Worm (Caenorhabditis elegans) whole organism, L4 larva: ENCODE results near the gene T24D5.1.

ENCODE experiments used
- D1046.2 ChIP-seq: fragments of 200-800 bp; sonication (Bioruptor generic); IDR thresholded peaks from 2 replicates; pipeline ENCODE4 v1.3.6; 2022; ENCODE audit warnings: missing genetic modification characterization, missing compliant biosample characterization
- F49E8.2 ChIP-seq: sonication (generic microtip); optimal IDR thresholded peaks from 2 replicates; lab custom pipeline; 2016; ENCODE audit warnings: missing compliant biosample characterization, mild to moderate bottlenecking, missing genetic modification characterization, borderline replicate concordance
- Y105C5A.15 ChIP-seq: fragments of 200-800 bp; sonication (Bioruptor generic); IDR thresholded peaks from 2 replicates; pipeline ENCODE4 v1.3.6; 2022; ENCODE audit warnings: missing genetic modification characterization, missing compliant biosample characterization
- Y5F2A.4 ChIP-seq: fragments of 200-800 bp; sonication (Bioruptor generic); optimal IDR thresholded peaks from 2 replicates; lab custom pipeline; 2018; ENCODE audit warnings: mild to moderate bottlenecking, missing genetic modification characterization, missing compliant biosample characterization
- ZK337.2 ChIP-seq: fragments of 200-800 bp; sonication (Bioruptor generic); IDR thresholded peaks from 2 replicates; pipeline ENCODE4 v1.3.6; 2022; ENCODE audit warnings: missing genetic modification reagents, missing genetic modification characterization, missing compliant biosample characterization
- aha-1 ChIP-seq: fragments of 150-350 bp; peaks from one replicate; lab custom pipeline; 2014; ENCODE audit warnings: missing biosample characterization, missing genetic modification characterization
- ceh-28 ChIP-seq: fragments of 150-350 bp; optimal IDR thresholded peaks from 2 replicates; lab custom pipeline; 2014; ENCODE audit warnings: missing biosample characterization, missing genetic modification reagents, missing genetic modification characterization
- ces-1 ChIP-seq: fragments of 150-350 bp; sonication (generic microtip); optimal IDR thresholded peaks from 4 replicates; lab custom pipeline; 2014; ENCODE audit warnings: missing biosample characterization, missing genetic modification reagents, missing genetic modification characterization
- daf-16 ChIP-seq, 3 experiments: sonication (generic microtip); optimal IDR thresholded peaks; 2 replicates each; lab custom pipeline; 2016 to 2017; ENCODE audit warnings: missing genetic modification characterization in 3 of 3, missing genetic modification reagents in 3 of 3, mild to moderate bottlenecking in 2 of 3, missing compliant biosample characterization in 2 of 3, missing biosample characterization in 1 of 3, moderate library complexity in 1 of 3
- dmd-6 ChIP-seq: fragments of 200-800 bp; sonication (Bioruptor generic); IDR thresholded peaks from 2 replicates; pipeline ENCODE4 v1.3.6; 2022; ENCODE audit warnings: missing genetic modification reagents, missing genetic modification characterization, missing compliant biosample characterization
- dve-1 ChIP-seq: sonication (generic microtip); optimal IDR thresholded peaks from 2 replicates; lab custom pipeline; 2017; ENCODE audit warnings: antibody characterized with exemption, mild to moderate bottlenecking, missing genetic modification characterization, missing compliant biosample characterization; ENCODE audit not compliant: insufficient read depth
- fos-1 ChIP-seq: fragments of 150-350 bp; optimal IDR thresholded peaks from 2 replicates; lab custom pipeline; 2014; ENCODE audit warnings: missing biosample characterization, missing genetic modification characterization
- hlh-30 ChIP-seq: sonication (generic microtip); optimal IDR thresholded peaks from 2 replicates; lab custom pipeline; 2017; ENCODE audit warnings: antibody characterized with exemption, mild to moderate bottlenecking, missing genetic modification characterization, missing compliant biosample characterization; ENCODE audit not compliant: insufficient read depth
- lin-1 ChIP-seq: fragments of 200-800 bp; sonication (Bioruptor generic); IDR thresholded peaks from 2 replicates; pipeline ENCODE4 v1.3.6; 2022; ENCODE audit warnings: missing genetic modification reagents, missing genetic modification characterization, missing compliant biosample characterization
- lin-29 ChIP-seq: fragments of 200-800 bp; sonication (Bioruptor generic); IDR thresholded peaks from 2 replicates; pipeline ENCODE4 v1.3.6; 2022; ENCODE audit warnings: missing genetic modification reagents, missing genetic modification characterization, missing compliant biosample characterization
- lin-39 ChIP-seq: fragments of 150-350 bp; optimal IDR thresholded peaks from 2 replicates; lab custom pipeline; 2014; ENCODE audit warnings: missing biosample characterization, missing genetic modification reagents, missing genetic modification characterization
- lsy-2 ChIP-seq, 2 experiments: fragments of 150-350 bp in 1 of 2; sonication (generic microtip) in 1 of 2; optimal IDR thresholded peaks; 2 replicates each; lab custom pipeline; 2014 to 2017; ENCODE audit warnings: missing biosample characterization in 2 of 2, missing genetic modification characterization in 2 of 2
- mep-1 ChIP-seq: fragments of 150-350 bp; sonication (generic microtip); optimal IDR thresholded peaks from 3 replicates; lab custom pipeline; 2014; ENCODE audit warnings: missing biosample characterization, missing genetic modification characterization
- mxl-2 ChIP-seq: fragments of 200-800 bp; sonication (Bioruptor generic); conservative IDR thresholded peaks from 2 replicates; pipeline ENCODE4 v1.3.6; 2022; ENCODE audit warnings: missing genetic modification reagents, missing genetic modification characterization, missing compliant biosample characterization
- mxl-3 ChIP-seq: fragments of 200-800 bp; sonication (Bioruptor generic); optimal IDR thresholded peaks from 2 replicates; lab custom pipeline; 2018; ENCODE audit warnings: mild to moderate bottlenecking, missing genetic modification characterization, missing compliant biosample characterization
- nhr-10 ChIP-seq: fragments of 150-350 bp; optimal IDR thresholded peaks from 2 replicates; lab custom pipeline; 2014; ENCODE audit warnings: missing biosample characterization, missing genetic modification characterization
- nhr-237 ChIP-seq: sonication (generic microtip); optimal IDR thresholded peaks from 2 replicates; lab custom pipeline; 2017; ENCODE audit warnings: missing biosample characterization, missing genetic modification characterization
- nhr-28 ChIP-seq: fragments of 150-350 bp; optimal IDR thresholded peaks from 2 replicates; lab custom pipeline; 2014; ENCODE audit warnings: missing biosample characterization, missing genetic modification characterization
- nhr-76 ChIP-seq: fragments of 150-350 bp; optimal IDR thresholded peaks from 2 replicates; lab custom pipeline; 2014; ENCODE audit warnings: missing biosample characterization, missing genetic modification characterization
- nhr-77 ChIP-seq: fragments of 150-350 bp; optimal IDR thresholded peaks from 2 replicates; lab custom pipeline; 2014; ENCODE audit warnings: missing biosample characterization, missing genetic modification characterization
- php-3 ChIP-seq: fragments of 200-800 bp; sonication (Bioruptor generic); IDR thresholded peaks from 2 replicates; pipeline ENCODE4 v1.3.6; 2022; ENCODE audit warnings: missing genetic modification reagents, missing genetic modification characterization, missing compliant biosample characterization
- pqm-1 ChIP-seq: sonication (generic microtip); optimal IDR thresholded peaks from 2 replicates; lab custom pipeline; 2017; ENCODE audit warnings: missing biosample characterization, missing genetic modification characterization
- rbr-2 ChIP-seq: sonication (generic microtip); optimal IDR thresholded peaks from 2 replicates; lab custom pipeline; 2016; ENCODE audit warnings: missing genotype, missing genetic modification characterization, missing compliant biosample characterization
- skn-1 ChIP-seq: fragments of 150-350 bp; optimal IDR thresholded peaks from 2 replicates; lab custom pipeline; 2014; ENCODE audit warnings: missing biosample characterization, missing genetic modification characterization
- unc-130 ChIP-seq: sonication (generic microtip); optimal IDR thresholded peaks from 2 replicates; lab custom pipeline; 2016; ENCODE audit warnings: missing genetic modification reagents, missing genetic modification characterization, missing compliant biosample characterization
- unc-62 ChIP-seq, 3 experiments: fragments of 150-350 bp in 1 of 3; sonication (generic microtip); optimal IDR thresholded peaks in 2 of 3; peaks in 1 of 3; 1 replicate in 1 of 3; 2 replicates in 2 of 3; lab custom pipeline; 2014 to 2017; ENCODE audit warnings: missing biosample characterization in 3 of 3, missing genetic modification characterization in 3 of 3, missing genetic modification reagents in 3 of 3, missing genotype in 1 of 3
- zag-1 ChIP-seq: fragments of 150-350 bp; optimal IDR thresholded peaks from 2 replicates; lab custom pipeline; 2014; ENCODE audit warnings: missing biosample characterization, missing genetic modification characterization

Gene T24D5.1

DNA sequence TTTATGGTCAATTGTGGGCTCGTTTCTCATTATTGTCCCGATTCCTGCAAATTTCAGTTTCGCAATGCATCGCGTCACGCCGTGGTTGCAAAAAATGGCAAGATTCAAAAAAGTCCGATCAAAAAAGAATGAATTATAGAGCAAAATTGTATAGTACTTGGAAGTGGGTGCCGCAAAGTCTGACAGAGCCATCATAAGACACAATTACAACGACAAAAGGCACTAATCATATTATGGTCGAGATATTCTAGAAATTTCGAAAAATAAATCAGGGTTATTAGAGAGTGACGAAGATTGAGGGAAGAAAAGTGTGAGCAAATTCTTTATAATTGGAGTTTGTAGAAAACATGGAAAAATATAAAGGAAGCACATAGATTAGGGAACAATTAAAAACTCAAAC is 20.6 kb downstream of the T24D5.1 start:
- TF ChIP-seq lin-39 (no peak), aha-1 (tag; lab: Kevin White, UChicago) (peak; percentile 11)

DNA sequence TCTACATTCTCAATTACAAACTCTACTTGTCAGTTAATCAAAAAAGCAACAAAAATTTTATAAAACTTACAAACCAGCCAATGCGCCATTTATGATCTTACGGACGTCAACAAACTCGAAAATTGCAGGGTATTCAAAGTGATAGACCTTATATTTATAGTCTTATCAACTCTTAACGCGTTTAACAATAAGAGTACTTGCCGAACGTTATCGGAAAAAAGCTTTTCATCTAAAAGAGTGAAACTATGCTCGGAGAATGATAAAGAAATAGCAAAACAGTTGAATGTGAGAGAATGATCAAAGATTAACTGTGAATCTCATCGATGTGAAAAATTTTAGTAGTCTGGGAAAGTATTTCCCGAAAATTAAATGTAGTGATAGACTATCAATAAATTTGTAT is 21.4 kb downstream of the T24D5.1 start:
- no peak for TF ChIP-seq daf-16 (GFP tag; optimal IDR thresholded peaks at IDR 0.05; lab: Kevin White, UChicago)
- TF ChIP-seq daf-16 (tag; optimal IDR thresholded peaks at IDR 0.05; lab: Kevin White, UChicago), result peak; percentile 92
- peak; percentile 35 for TF ChIP-seq nhr-28 (tag; lab: Kevin White, UChicago)
- TF ChIP-seq Y5F2A.4 (GFP tag; lab: Kevin White, UChicago), result no peak
- TF ChIP-seq pqm-1 (tag; lab: Kevin White, UChicago), result peak; percentile 68
- 0 out of 2 replicates have a peak, but pooled peaks have one; percentile 29 for TF ChIP-seq php-3 (GFP tag; lab: Robert Waterston, UW)
- no peak for TF ChIP-seq fos-1
- no peak for TF ChIP-seq lsy-2 (tag; optimal IDR thresholded peaks at IDR 0.05; lab: Kevin White, UChicago)
- no peak for TF ChIP-seq rbr-2 (tag; lab: Kevin White, UChicago)
- no peak for TF ChIP-seq zag-1 (tag; lab: Kevin White, UChicago)
- TF ChIP-seq aha-1 (tag; lab: Kevin White, UChicago), result no peak
- no peak for TF ChIP-seq mep-1 (tag; lab: Kevin White, UChicago)
- no peak for TF ChIP-seq mxl-3 (GFP tag; lab: Kevin White, UChicago)
- TF ChIP-seq dmd-6 (GFP tag; lab: Robert Waterston, UW), result peak; percentile 61; the same call in 1 of the 2 replicates
- TF ChIP-seq skn-1 (tag; lab: Kevin White, UChicago), result no peak
- no peak for TF ChIP-seq ces-1 (GFP tag; lab: Kevin White, UChicago)
- TF ChIP-seq nhr-237, result no peak
- no peak for TF ChIP-seq D1046.2
- no peak for TF ChIP-seq unc-130
- TF ChIP-seq nhr-76 (tag; lab: Kevin White, UChicago), result no peak
- TF ChIP-seq dve-1, result peak; percentile 41
- TF ChIP-seq mxl-2 (GFP tag; lab: Robert Waterston, UW), result no peak
- TF ChIP-seq hlh-30 (tag; lab: Kevin White, UChicago), result no peak
- TF ChIP-seq lin-1 (GFP tag; lab: Robert Waterston, UW), result no peak

DNA sequence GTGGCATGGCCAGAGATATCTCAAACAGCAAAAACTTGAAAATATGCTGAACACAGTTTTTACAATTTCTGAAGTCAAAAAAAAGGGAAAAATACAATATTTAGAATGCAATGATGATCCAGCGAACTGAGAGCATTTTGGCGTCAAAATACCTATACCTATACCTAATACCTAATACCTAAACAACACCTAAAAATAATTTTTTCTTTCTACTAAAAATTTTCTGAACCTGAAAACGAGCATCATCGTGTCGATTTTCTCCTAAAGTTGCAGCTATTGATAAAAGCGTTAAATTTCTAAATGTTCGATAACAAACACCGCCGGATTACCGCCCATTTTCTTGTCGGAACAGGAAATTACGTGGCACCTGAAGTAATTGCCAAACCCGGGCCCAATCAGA is 22.3 kb downstream of the T24D5.1 start, which contains the start of gene T24D5.4:
T24D5.4 (plus strand) TSS at position 301 of the 400 bp plus-strand sequence.
- TF ChIP-seq aha-1 (tag; lab: Kevin White, UChicago) (peak; percentile 53), lin-29 (GFP tag; lab: Robert Waterston, UW) (no peak), nhr-77 (no peak)

DNA sequence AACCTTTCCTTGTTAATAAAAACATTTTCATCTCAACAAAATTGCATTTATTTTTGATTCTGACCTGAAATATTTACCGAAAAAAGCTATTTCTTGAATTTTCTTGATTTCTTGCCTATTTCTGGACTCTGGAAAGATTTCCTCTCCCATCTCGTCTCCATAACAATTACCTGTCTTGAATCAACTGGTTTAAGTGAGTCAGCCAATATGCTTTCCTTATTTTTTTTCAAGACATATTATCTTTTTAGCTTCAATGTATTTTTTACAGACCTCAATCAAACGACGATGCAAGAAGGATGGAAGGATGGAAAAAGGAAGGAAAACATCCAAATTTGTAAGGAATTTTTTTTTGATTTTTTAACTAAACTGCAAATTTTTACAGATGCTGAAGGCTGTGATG is 28.0 kb downstream of the T24D5.1 start:
- peak in 1 of 2 experiments; percentile 91 for TF ChIP-seq unc-62 (GFP tag; optimal IDR thresholded peaks at IDR 0.05 in 1 of 2; lab: Kevin White, UChicago)
- TF ChIP-seq unc-62 (tag; optimal IDR thresholded peaks at IDR 0.05; lab: Kevin White, UChicago), result no peak
- TF ChIP-seq unc-130, result no peak
- no peak for TF ChIP-seq pqm-1 (tag; lab: Kevin White, UChicago)

DNA sequence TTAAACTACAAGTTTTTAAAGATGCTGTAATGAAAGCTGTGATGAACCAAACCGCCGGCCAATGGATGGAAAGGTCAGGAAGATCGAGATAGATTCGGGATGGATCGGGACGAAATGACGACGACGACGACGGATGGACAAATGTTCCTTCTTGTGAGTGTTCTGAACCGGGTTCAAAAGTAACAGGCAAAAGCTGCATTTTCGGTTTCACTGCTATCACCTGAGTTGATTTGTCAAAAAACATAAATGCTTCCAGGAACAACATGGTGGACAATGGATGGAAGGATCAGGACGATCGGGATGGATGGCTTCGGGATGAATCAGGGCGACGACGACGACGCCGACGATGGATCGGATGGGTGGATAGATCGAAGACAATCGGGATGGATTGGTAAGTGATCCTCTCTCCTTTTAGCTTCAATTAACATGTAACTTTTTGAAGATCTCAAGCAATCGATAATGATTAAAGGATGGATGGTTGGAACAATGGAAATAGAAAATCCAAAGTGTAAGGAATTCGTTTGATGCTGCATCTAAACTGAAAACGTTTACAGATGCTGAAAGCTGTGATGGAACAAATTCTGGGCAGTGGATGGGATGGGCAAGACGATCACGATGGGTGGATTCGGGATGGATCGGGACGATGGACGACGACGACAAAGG is 28.9 kb downstream of the T24D5.1 start, which contains the start of the genes T24D5.6 and R09A8.9:
T24D5.6 (plus strand) TSS at position 301 of the 663 bp plus-strand sequence.
R09A8.9 (plus strand) TSS at position 613 of the 663 bp plus-strand sequence.
- TF ChIP-seq ceh-28 (tag; lab: Kevin White, UChicago), result no peak
- TF ChIP-seq fos-1, result no peak
- TF ChIP-seq aha-1 (tag; lab: Kevin White, UChicago), result no peak
- no peak for TF ChIP-seq Y105C5A.15 (GFP tag; lab: Robert Waterston, UW)
- TF ChIP-seq daf-16 (GFP tag; optimal IDR thresholded peaks at IDR 0.05; lab: Kevin White, UChicago), result no peak
- TF ChIP-seq daf-16 (tag; optimal IDR thresholded peaks at IDR 0.05; lab: Kevin White, UChicago), result no peak
- no peak for TF ChIP-seq ZK337.2 (GFP tag; lab: Robert Waterston, UW)
- no peak for TF ChIP-seq F49E8.2 (tag; lab: Kevin White, UChicago)
- TF ChIP-seq nhr-10, result no peak
